Fruit fly (Drosophila melanogaster) whole organism, pupa: ENCODE data around the gene santa-maria.

Source experiments
- CG10348 ChIP-seq: fragments of 200-800 bp; sonication (Bioruptor generic); IDR thresholded peaks from 2 replicates; pipeline ENCODE4 v1.3.6; 2022; ENCODE audit warnings: missing biosample characterization, missing genetic modification characterization
- CG34367 ChIP-seq: fragments of 200-800 bp; sonication (Bioruptor generic); optimal IDR thresholded peaks from 2 replicates; lab custom pipeline; 2018; ENCODE audit warnings: missing biosample characterization, mild to moderate bottlenecking, missing genetic modification characterization
- CG8301 ChIP-seq: fragments of 200-800 bp; sonication (Bioruptor generic); optimal IDR thresholded peaks from 2 replicates; lab custom pipeline; 2018; ENCODE audit warnings: missing biosample characterization, mild to moderate bottlenecking, missing genetic modification characterization
- Pif1B ChIP-seq: fragments of 200-800 bp; sonication (Bioruptor generic); optimal IDR thresholded peaks from 3 replicates; lab custom pipeline; 2016; ENCODE audit warnings: missing biosample characterization, missing genetic modification characterization

dm6 chr2L:7492508-7492907, 41.5 kb upstream of the santa-maria start:
- TF ChIP-seq CG10348 (GFP tag; lab: Robert Waterston, UW) (no peak), CG34367 (tag; lab: Kevin White, UChicago) (no peak), Pif1B (GFP tag; lab: Kevin White, UChicago) (no peak), CG8301 (tag; lab: Kevin White, UChicago) (no peak)
